Fruit fly (Drosophila melanogaster) S2 (cell line): Measurements from ENCODE around the gene nenya.

Experiments
- CG8478 ChIP-seq: fragments of >200 bp; optimal IDR thresholded peaks from 2 replicates; lab custom pipeline; 2018
- CTCF ChIP-seq, 2 experiments: fragments of >200 bp; optimal IDR thresholded peaks; 2 replicates each; lab custom pipeline; 2018

The nenya gene

dm6 chr3R:27928984-27929924 is 1.3 kb upstream of the nenya start:
- TF ChIP-seq CTCF (optimal IDR thresholded peaks at IDR 0.05; lab: Kevin White, UChicago) (no peak), CG8478 (lab: Kevin White, UChicago) (no peak)

DNA sequence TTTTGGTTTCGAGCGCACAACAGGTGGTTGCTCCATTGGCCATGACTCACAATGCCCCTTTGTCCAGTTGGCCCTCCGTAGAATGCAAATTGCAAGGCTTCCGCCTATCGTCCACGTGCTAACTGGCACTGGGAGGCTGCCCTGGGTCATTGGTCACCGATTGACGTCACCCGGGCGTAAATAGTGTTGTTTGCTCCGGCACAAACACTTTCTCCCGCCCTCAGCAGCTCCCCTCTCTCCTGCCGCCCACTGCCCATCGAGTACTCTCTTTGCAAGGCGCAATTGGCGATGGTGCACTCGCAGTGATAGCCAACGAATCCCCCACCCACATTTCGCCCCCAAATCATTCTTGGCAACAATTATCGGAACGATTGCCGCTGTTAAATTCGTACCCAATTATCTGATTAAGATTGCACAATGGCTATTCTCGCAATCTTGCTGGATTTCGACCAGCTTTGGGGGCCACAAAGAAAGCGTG is 1.2 kb downstream of the nenya start:
- TF ChIP-seq CTCF (optimal IDR thresholded peaks at IDR 0.05; lab: Kevin White, UChicago): no peak
- no peak for TF ChIP-seq CG8478 (lab: Kevin White, UChicago)

- TF ChIP-seq CG8478 (lab: Kevin White, UChicago) (no peak), CTCF (optimal IDR thresholded peaks at IDR 0.05; lab: Kevin White, UChicago) (no peak)
Observed at dm6 chr3R:27925971-27926533, 1.9 kb downstream of the nenya start.

dm6 chr3R:27925000-27925970 is 2.7 kb downstream of the nenya start, which contains the start of gene mino:
TSS of gene mino (plus strand) at chr3R:27925191.
- TF ChIP-seq CG8478 (lab: Kevin White, UChicago) (no peak), CTCF (optimal IDR thresholded peaks at IDR 0.05; lab: Kevin White, UChicago) (no peak)

dm6 chr3R:27922673-27923175 is 5.2 kb downstream of the nenya start, which contains the start of gene RpL4:
TSS of gene RpL4 (plus strand) at chr3R:27922821.
- no peak for TF ChIP-seq CG8478 (lab: Kevin White, UChicago)
- no peak for TF ChIP-seq CTCF (optimal IDR thresholded peaks at IDR 0.05; lab: Kevin White, UChicago)

DNA sequence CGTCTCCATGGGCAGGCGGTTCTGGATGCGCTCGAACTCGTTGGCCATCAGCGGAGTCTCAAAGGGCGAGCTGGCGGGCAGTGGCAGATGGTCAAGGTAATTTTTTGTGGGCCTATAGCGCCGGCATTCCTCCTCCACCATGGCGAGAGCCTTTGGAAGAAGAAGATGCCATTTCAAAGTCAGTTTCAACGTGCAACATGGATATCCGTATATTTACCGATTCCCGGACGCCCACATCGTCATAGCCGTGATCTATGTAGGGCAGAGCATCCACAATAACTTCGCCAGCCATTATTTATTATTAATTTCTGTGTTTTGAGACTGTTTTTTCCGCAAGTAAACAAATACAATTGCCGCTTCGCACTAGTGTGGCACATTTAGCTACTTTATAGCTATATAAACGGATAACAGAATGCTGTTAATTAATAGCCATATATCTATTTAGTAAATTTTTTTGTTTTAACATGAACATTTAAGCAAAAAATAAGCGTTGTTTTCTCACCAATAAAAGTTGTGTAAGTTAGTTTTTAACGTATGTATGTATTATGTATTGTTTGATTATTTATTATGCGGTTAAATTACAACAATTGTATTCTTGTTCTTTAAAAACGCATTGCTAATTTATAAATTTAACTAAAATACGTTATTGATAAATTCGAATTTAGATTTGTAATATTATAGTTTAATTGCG is 5.8 kb downstream of the nenya start, which contains the start of gene BCAS2:
TSS of gene BCAS2 (minus strand) at position 375 of the 691 bp plus-strand sequence.
- TF ChIP-seq CTCF (optimal IDR thresholded peaks at IDR 0.05; lab: Kevin White, UChicago): no peak
- no peak for TF ChIP-seq CG8478 (lab: Kevin White, UChicago)

DNA sequence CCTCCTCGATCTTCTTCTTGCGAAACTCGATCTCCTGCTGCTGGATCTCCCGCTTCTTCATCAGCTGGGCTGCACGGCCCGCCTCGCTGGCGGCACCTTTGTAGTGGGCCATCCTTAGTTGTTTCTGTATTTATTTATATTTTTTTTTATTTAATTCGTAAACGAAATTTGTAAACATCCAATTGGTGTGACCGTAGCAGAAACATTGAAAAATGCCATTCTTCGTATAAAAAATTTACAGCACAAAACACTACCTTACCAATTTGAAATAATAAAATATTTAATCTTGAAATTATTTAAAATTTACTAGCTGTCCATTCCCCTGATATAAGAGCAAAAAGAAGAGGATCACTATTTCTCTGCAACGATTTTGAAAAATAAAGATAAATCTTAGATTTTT is 7.1 kb downstream of the nenya start, which contains the start of gene CG12259:
TSS of gene CG12259 (minus strand) at position 207 of the 400 bp plus-strand sequence.
- TF ChIP-seq CG8478 (lab: Kevin White, UChicago): no peak

dm6 chr3R:27919385-27919789 is 8.6 kb downstream of the nenya start, which contains the start of gene Boh1:
TSS of gene Boh1 (minus strand) at chr3R:27919460.
- no peak for TF ChIP-seq CTCF (optimal IDR thresholded peaks at IDR 0.05; lab: Kevin White, UChicago)
- TF ChIP-seq CG8478 (lab: Kevin White, UChicago): no peak

DNA sequence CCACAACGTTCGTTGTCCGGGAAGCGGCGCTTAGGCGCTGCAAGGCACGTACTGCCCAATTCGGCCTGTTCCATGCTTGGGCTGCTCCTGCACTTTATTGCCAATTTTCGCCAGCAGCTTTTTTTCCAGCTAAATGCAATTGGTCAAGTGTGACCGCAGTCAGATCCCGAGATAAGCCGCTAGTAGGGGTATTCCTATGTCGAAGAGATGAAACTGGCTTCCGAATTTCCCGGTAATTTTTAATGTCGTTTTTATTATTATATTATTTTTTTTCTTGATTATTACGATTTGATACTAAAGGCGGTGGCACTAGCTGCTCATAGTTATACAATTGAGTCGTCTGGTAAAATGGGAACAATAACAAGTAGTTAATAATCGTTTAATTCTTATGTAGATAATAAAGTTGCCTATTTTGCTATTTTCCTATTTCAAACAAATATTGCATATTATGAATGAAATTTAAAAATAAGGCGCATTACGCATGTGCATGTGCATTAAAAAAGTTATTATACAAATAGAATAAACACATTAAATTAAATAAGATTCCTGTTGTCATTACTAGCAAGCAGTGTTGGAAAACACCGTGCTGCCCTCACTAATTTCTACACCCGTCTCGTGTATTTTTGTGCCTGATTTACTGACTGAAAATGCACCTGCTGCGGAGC is 11.5 kb downstream of the nenya start, which contains the start of the genes CG5003 and mRpS22:
TSS of gene CG5003 (minus strand) at position 162 of the 665 bp plus-strand sequence.
TSS of gene mRpS22 (plus strand) at position 554 of the 665 bp plus-strand sequence.
- TF ChIP-seq CTCF (optimal IDR thresholded peaks at IDR 0.05; lab: Kevin White, UChicago): no peak
- TF ChIP-seq CG8478 (lab: Kevin White, UChicago): no peak

DNA sequence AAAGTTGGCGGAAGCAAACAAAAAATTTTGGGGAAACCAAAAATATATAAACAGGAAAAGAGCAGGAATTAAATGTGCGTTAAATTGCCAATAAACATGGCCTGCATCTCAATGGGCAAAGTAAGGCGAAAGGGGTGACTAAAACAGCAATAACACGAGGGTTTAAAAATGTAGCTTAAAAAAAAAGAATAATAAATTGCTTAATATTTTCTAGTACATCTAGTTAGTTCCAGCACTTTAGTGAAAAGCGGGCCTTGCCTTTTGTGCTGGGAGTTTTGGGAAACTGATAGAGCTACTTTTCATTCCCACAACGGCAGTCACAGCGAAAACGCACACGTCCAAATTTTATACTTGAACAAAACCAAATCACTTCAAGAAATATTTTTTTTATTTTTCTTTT is 15.8 kb downstream of the nenya start, which contains the start of gene mil:
TSS of gene mil (plus strand) at position 301 of the 400 bp plus-strand sequence.
- no peak for TF ChIP-seq CG8478 (lab: Kevin White, UChicago)
- no peak for TF ChIP-seq CTCF (optimal IDR thresholded peaks at IDR 0.05; lab: Kevin White, UChicago)

DNA sequence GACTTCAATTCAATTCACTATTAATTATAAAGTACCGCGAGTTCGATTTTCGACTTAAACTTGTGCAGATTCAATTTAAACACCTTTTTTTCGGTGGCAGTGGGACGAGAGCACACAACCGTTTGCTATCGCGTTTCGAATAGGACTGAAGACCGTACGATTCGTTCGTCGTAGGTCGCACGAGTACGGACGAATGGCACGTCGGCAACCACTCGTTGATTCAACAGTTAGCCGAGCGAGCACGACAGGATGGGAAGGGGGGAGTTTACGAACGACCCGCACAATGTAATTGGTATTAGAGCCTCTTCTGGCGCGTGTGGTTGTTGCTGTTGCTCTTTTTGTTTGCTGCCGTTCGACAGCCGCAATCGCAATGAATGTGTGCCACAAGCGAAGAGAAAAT is 22.3 kb downstream of the nenya start, which contains the start of gene CG34353:
TSS of gene CG34353 (minus strand) at position 149 of the 400 bp plus-strand sequence.
- no peak for TF ChIP-seq CTCF (optimal IDR thresholded peaks at IDR 0.05; lab: Kevin White, UChicago)

DNA sequence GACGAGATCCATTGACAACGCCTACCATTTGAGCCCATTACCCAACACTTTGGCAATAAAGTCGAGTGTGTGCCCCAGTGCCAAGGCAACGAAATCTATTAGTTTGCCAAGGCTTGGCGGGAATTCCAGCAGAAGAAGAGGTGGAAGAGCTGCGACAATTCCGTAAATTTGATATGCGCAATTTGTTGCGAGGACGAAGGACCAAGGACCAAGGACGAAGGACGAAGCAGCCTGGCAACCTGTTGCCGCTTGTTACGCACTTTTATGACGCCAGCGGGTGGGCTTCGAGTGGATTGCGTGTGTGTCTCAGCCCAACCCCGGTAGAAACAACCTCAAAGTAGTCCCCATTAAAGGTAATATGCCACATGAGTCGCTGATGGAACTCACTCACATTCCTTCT is 39.9 kb downstream of the nenya start:
- TF ChIP-seq CTCF (optimal IDR thresholded peaks at IDR 0.05; lab: Kevin White, UChicago): no peak
- no peak for TF ChIP-seq CG8478 (lab: Kevin White, UChicago)
